Fruit fly (Drosophila melanogaster) whole organism, embryonic: ENCODE data around the gene CG18649.

Source experiments
- CG10462 ChIP-seq: fragments of 200-800 bp; sonication (Bioruptor generic); optimal IDR thresholded peaks from 2 replicates; lab custom pipeline; 2016; ENCODE audit warnings: missing biosample characterization, missing genetic modification characterization
- CG10959 ChIP-seq: fragments of 200-800 bp; sonication (Bioruptor generic); IDR thresholded peaks from 2 replicates; pipeline ENCODE4 v1.3.6; 2022; ENCODE audit warnings: missing biosample characterization, missing genetic modification characterization
- CG13123 ChIP-seq: fragments of 200-800 bp; sonication (Bioruptor generic); optimal IDR thresholded peaks from 2 replicates; lab custom pipeline; 2016; ENCODE audit warnings: missing biosample characterization, missing genetic modification characterization
- CG13287 ChIP-seq: fragments of 200-800 bp; sonication (Bioruptor generic); IDR thresholded peaks from 2 replicates; pipeline ENCODE4 v1.3.6; 2022; ENCODE audit warnings: missing biosample characterization, missing genetic modification characterization; ENCODE audit not compliant: partially characterized antibody
- CG13624 ChIP-seq: fragments of 200-800 bp; sonication (Bioruptor generic); optimal IDR thresholded peaks from 2 replicates; lab custom pipeline; 2016; ENCODE audit warnings: missing biosample characterization, missing genetic modification characterization
- CG14050 ChIP-seq: fragments of 200-800 bp; sonication (Bioruptor generic); IDR thresholded peaks from 3 replicates; pipeline ENCODE4 v1.3.6; 2022; ENCODE audit warnings: missing biosample characterization, missing genetic modification characterization
- CG14710 ChIP-seq: fragments of 200-800 bp; sonication (Bioruptor generic); optimal IDR thresholded peaks from 3 replicates; lab custom pipeline; 2019; ENCODE audit warnings: missing biosample characterization, mild to moderate bottlenecking, missing genetic modification characterization, moderate library complexity
- CG14965 ChIP-seq: fragments of 200-800 bp; sonication (Bioruptor generic); optimal IDR thresholded peaks from 2 replicates; lab custom pipeline; 2016; ENCODE audit warnings: missing biosample characterization, missing genetic modification characterization, borderline replicate concordance
- CG15479 ChIP-seq: fragments of 200-800 bp; sonication (Bioruptor generic); optimal IDR thresholded peaks from 3 replicates; lab custom pipeline; 2019; ENCODE audit warnings: missing biosample characterization, mild to moderate bottlenecking, missing genetic modification characterization, moderate library complexity
- CG16813 ChIP-seq: fragments of 200-800 bp; sonication (Bioruptor generic); IDR thresholded peaks from 3 replicates; pipeline ENCODE4 v1.3.6; 2022; ENCODE audit warnings: missing biosample characterization, missing genetic modification characterization; ENCODE audit not compliant: partially characterized antibody
- CG17612 ChIP-seq: fragments of 200-800 bp; sonication (Bioruptor generic); IDR thresholded peaks from 2 replicates; pipeline ENCODE4 v1.3.6; 2022; ENCODE audit warnings: missing biosample characterization, missing genetic modification characterization
- CG2202 ChIP-seq: fragments of 200-800 bp; sonication (Bioruptor generic); optimal IDR thresholded peaks from 2 replicates; lab custom pipeline; 2018; ENCODE audit warnings: missing biosample characterization, mild to moderate bottlenecking, missing genetic modification characterization
- CG2678 ChIP-seq: fragments of 200-800 bp; sonication (Bioruptor generic); optimal IDR thresholded peaks from 3 replicates; lab custom pipeline; 2019; ENCODE audit warnings: missing biosample characterization, mild to moderate bottlenecking, missing genetic modification characterization, moderate library complexity
- CG3726 ChIP-seq: fragments of 200-800 bp; sonication (Bioruptor generic); IDR thresholded peaks from 3 replicates; pipeline ENCODE4, ENCODE4 v1.3.6; 2022; ENCODE audit warnings: missing biosample characterization, missing genetic modification characterization
- CG4854 ChIP-seq: fragments of 200-800 bp; sonication (Bioruptor generic); optimal IDR thresholded peaks from 2 replicates; lab custom pipeline; 2016; ENCODE audit warnings: missing biosample characterization, missing genetic modification characterization, inconsistent platforms
- CG5953 ChIP-seq: fragments of 200-800 bp; sonication (Bioruptor generic); IDR thresholded peaks from 2 replicates; pipeline ENCODE4 v1.3.6; 2022; ENCODE audit warnings: missing biosample characterization, missing genetic modification characterization
- CG7372 ChIP-seq: fragments of 200-800 bp; sonication (Bioruptor generic); IDR thresholded peaks from 2 replicates; pipeline ENCODE4 v1.3.6; 2022; ENCODE audit warnings: missing biosample characterization, missing genetic modification characterization
- CG8388 ChIP-seq: fragments of 200-800 bp; sonication (Bioruptor generic); optimal IDR thresholded peaks from 2 replicates; lab custom pipeline; 2019; ENCODE audit warnings: missing biosample characterization, mild to moderate bottlenecking, missing genetic modification characterization, moderate library complexity
- Chrac-16 ChIP-seq: fragments of 200-800 bp; sonication (Bioruptor generic); optimal IDR thresholded peaks from 3 replicates; lab custom pipeline; 2016; ENCODE audit warnings: missing biosample characterization, missing genetic modification characterization
- Deaf1 ChIP-seq: fragments of 200-800 bp; optimal IDR thresholded peaks from 3 replicates; lab custom pipeline; 2019; ENCODE audit warnings: missing biosample characterization, mild to moderate bottlenecking, missing genetic modification characterization, moderate library complexity
- Dip2 ChIP-seq: fragments of 200-800 bp; sonication (Bioruptor generic); IDR thresholded peaks from 2 replicates; pipeline ENCODE4 v1.3.6; 2022; ENCODE audit warnings: missing biosample characterization, missing genetic modification characterization
- Doc3 ChIP-seq: fragments of 200-800 bp; sonication (Bioruptor generic); IDR thresholded peaks from 3 replicates; pipeline ENCODE4 v1.3.6; 2022; ENCODE audit warnings: missing biosample characterization, missing genetic modification characterization; ENCODE audit not compliant: partially characterized antibody
- Drgx ChIP-seq: fragments of 200-800 bp; sonication (Bioruptor generic); IDR thresholded peaks from 2 replicates; pipeline ENCODE4 v1.3.6; 2022; ENCODE audit warnings: missing biosample characterization, missing genetic modification characterization
- GATAe ChIP-seq: fragments of 200-800 bp; sonication (Bioruptor generic); conservative IDR thresholded peaks from 2 replicates; pipeline ENCODE4 v1.3.6; 2022; ENCODE audit warnings: missing biosample characterization, missing genetic modification characterization
- H15 ChIP-seq: fragments of 200-800 bp; sonication (Bioruptor generic); IDR thresholded peaks from 3 replicates; pipeline ENCODE4 v1.3.6; 2022; ENCODE audit warnings: missing biosample characterization, missing genetic modification characterization
- Hmr ChIP-seq: fragments of 200-800 bp; sonication (Bioruptor generic); optimal IDR thresholded peaks from 3 replicates; lab custom pipeline; 2017; ENCODE audit warnings: mild to moderate bottlenecking, missing biosample characterization, missing genetic modification reagents, missing genetic modification characterization
- Neu2 ChIP-seq: fragments of 200-800 bp; sonication (Bioruptor generic); optimal IDR thresholded peaks from 3 replicates; lab custom pipeline; 2016; ENCODE audit warnings: missing biosample characterization, missing genetic modification characterization, borderline replicate concordance
- Ssrp ChIP-seq: fragments of 200-800 bp; sonication (Bioruptor generic); optimal IDR thresholded peaks from 2 replicates; lab custom pipeline; 2018; ENCODE audit warnings: missing biosample characterization, mild to moderate bottlenecking, missing genetic modification characterization, moderate library complexity
- al ChIP-seq: fragments of 200-800 bp; sonication (Bioruptor generic); IDR thresholded peaks from 2 replicates; pipeline ENCODE4 v1.3.6; 2022; ENCODE audit warnings: missing biosample characterization, missing genetic modification characterization
- ash1 ChIP-seq: fragments of 200-800 bp; sonication (Bioruptor generic); optimal IDR thresholded peaks from 2 replicates; lab custom pipeline; 2018; ENCODE audit warnings: missing biosample characterization, mild to moderate bottlenecking, missing genetic modification characterization
- bcd ChIP-seq: fragments of 200-800 bp; sonication (Bioruptor generic); optimal IDR thresholded peaks from 2 replicates; lab custom pipeline; 2017; ENCODE audit warnings: missing biosample characterization, mild to moderate bottlenecking, missing genetic modification characterization
- da ChIP-seq: fragments of 200-800 bp; sonication (Bioruptor generic); optimal IDR thresholded peaks from 2 replicates; lab custom pipeline; 2016; ENCODE audit warnings: missing biosample characterization, missing genetic modification characterization
- fd96Cb ChIP-seq: fragments of 200-800 bp; sonication (Bioruptor generic); optimal IDR thresholded peaks from 2 replicates; lab custom pipeline; 2018; ENCODE audit warnings: missing biosample characterization, mild to moderate bottlenecking, missing genetic modification characterization, moderate library complexity
- gce ChIP-seq: fragments of 200-800 bp; sonication (Bioruptor generic); IDR thresholded peaks from 3 replicates; pipeline ENCODE4 v1.3.6; 2022; ENCODE audit warnings: missing biosample characterization, missing genetic modification characterization
- gsb-n ChIP-seq: fragments of 200-800 bp; sonication (Bioruptor generic); optimal IDR thresholded peaks from 3 replicates; lab custom pipeline; 2018; ENCODE audit warnings: missing biosample characterization, mild to moderate bottlenecking, missing genetic modification characterization
- prd ChIP-seq, 3 experiments: fragments of >200 bp in 2 of 3; fragments of 200-800 bp in 1 of 3; sonication (Bioruptor generic) in 1 of 3; optimal IDR thresholded peaks in 2 of 3; IDR thresholded peaks in 1 of 3; 2 replicates in 2 of 3; 3 replicates in 1 of 3; pipeline versions ENCODE4 v1.3.6 to Lab custom; 2017 to 2022; ENCODE audit warnings: missing biosample characterization in 1 of 3, missing genetic modification characterization in 1 of 3
- pum ChIP-seq: fragments of 200-800 bp; sonication (Bioruptor generic); optimal IDR thresholded peaks from 2 replicates; lab custom pipeline; 2016; ENCODE audit warnings: missing biosample characterization, missing genetic modification characterization
- pzg ChIP-seq: fragments of 200-800 bp; sonication (Bioruptor generic); optimal IDR thresholded peaks from 3 replicates; lab custom pipeline; 2018; ENCODE audit warnings: missing biosample characterization, mild to moderate bottlenecking, missing genetic modification characterization, moderate library complexity
- repo ChIP-seq: fragments of 200-800 bp; sonication (Bioruptor generic); optimal IDR thresholded peaks from 2 replicates; lab custom pipeline; 2016; ENCODE audit warnings: missing biosample characterization, missing genetic modification characterization
- run ChIP-seq: fragments of 200-800 bp; sonication (Bioruptor generic); optimal IDR thresholded peaks from 3 replicates; lab custom pipeline; 2018; ENCODE audit warnings: missing biosample characterization, mild to moderate bottlenecking, missing genetic modification characterization
- sd ChIP-seq: fragments of 200-800 bp; sonication (Bioruptor generic); optimal IDR thresholded peaks from 3 replicates; lab custom pipeline; 2018; ENCODE audit warnings: missing biosample characterization, mild to moderate bottlenecking, missing genetic modification characterization, moderate library complexity
- stwl ChIP-seq: fragments of 200-800 bp; sonication (Bioruptor generic); optimal IDR thresholded peaks from 3 replicates; lab custom pipeline; 2018; ENCODE audit warnings: missing biosample characterization, mild to moderate bottlenecking, missing genetic modification characterization, moderate library complexity
- tin ChIP-seq: fragments of 200-800 bp; sonication (Bioruptor generic); optimal IDR thresholded peaks from 3 replicates; lab custom pipeline; 2016; ENCODE audit warnings: missing biosample characterization, missing genetic modification characterization
- tll ChIP-seq, 2 experiments: fragments of 200-800 bp in 1 of 2; fragments of >200 bp in 1 of 2; sonication (Bioruptor generic) in 1 of 2; optimal IDR thresholded peaks; 2 replicates each; lab custom pipeline; 2017 to 2019; ENCODE audit warnings: missing biosample characterization in 2 of 2, missing genetic modification characterization in 2 of 2, mild to moderate bottlenecking in 1 of 2, moderate library complexity in 1 of 2
- trem ChIP-seq: fragments of 200-800 bp; optimal IDR thresholded peaks from 3 replicates; lab custom pipeline; 2019; ENCODE audit warnings: missing biosample characterization, mild to moderate bottlenecking, missing genetic modification characterization, moderate library complexity
- trh ChIP-seq: fragments of 200-800 bp; sonication (Bioruptor generic); optimal IDR thresholded peaks from 2 replicates; lab custom pipeline; 2016; ENCODE audit warnings: missing biosample characterization, missing genetic modification characterization
- zen2 ChIP-seq: fragments of 200-800 bp; sonication (Bioruptor generic); IDR thresholded peaks from 3 replicates; pipeline ENCODE4 v1.3.6; 2022; ENCODE audit warnings: missing biosample characterization, missing genetic modification characterization; ENCODE audit not compliant: partially characterized antibody
- zf30C ChIP-seq: fragments of 200-800 bp; sonication (Bioruptor generic); optimal IDR thresholded peaks from 3 replicates; lab custom pipeline; 2018; ENCODE audit warnings: missing biosample characterization, mild to moderate bottlenecking, missing genetic modification characterization

The CG18649 gene

dm6 chr3L:15011638-15012335 lies 42.1 kb downstream of the CG18649 start (continued):
- no peak; the same call in 2 of the 3 replicates for TF ChIP-seq CG3726 (GFP tag; lab: Robert Waterston, UW)
- TF ChIP-seq Dip2 (GFP tag; lab: Robert Waterston, UW), result no peak
- TF ChIP-seq CG7372, result no peak
- TF ChIP-seq trh (GFP tag; lab: Kevin White, UChicago), result peak; percentile 28
- peak; percentile 86 for TF ChIP-seq fd96Cb
- TF ChIP-seq CG13123 (GFP tag; lab: Kevin White, UChicago), result peak; percentile 13
- TF ChIP-seq Doc3, result no peak
- peak; percentile 87 for TF ChIP-seq CG2678 (tag; lab: Kevin White, UChicago)
- TF ChIP-seq zen2 (GFP tag; lab: Robert Waterston, UW), result no peak
- no peak for TF ChIP-seq da (GFP tag; lab: Kevin White, UChicago)
- TF ChIP-seq prd (optimal IDR thresholded peaks at IDR 0.05; lab: Kevin White, UChicago), result no peak
- TF ChIP-seq prd (GFP tag; IDR thresholded peaks at IDR 0.05; lab: Robert Waterston, UW), result peak; percentile 73
- TF ChIP-seq CG14710 (tag; lab: Kevin White, UChicago), result peak; percentile 80
- no peak for TF ChIP-seq CG10462 (GFP tag; lab: Kevin White, UChicago)
- no peak for TF ChIP-seq CG13287
- TF ChIP-seq Chrac-16, result peak; percentile 47
- no peak for TF ChIP-seq CG4854 (GFP tag; lab: Kevin White, UChicago)
- TF ChIP-seq repo (GFP tag; lab: Kevin White, UChicago), result no peak
- peak; percentile 51 for TF ChIP-seq Deaf1 (tag; lab: Kevin White, UChicago)
- TF ChIP-seq tll (GFP tag; optimal IDR thresholded peaks at IDR 0.05; lab: Kevin White, UChicago), result no peak
- TF ChIP-seq trem (tag; lab: Kevin White, UChicago), result peak; percentile 74
- no peak for TF ChIP-seq CG15479 (GFP tag; lab: Kevin White, UChicago)
- TF ChIP-seq ash1 (GFP tag; lab: Kevin White, UChicago), result no peak
- TF ChIP-seq Ssrp (tag; lab: Kevin White, UChicago), result peak; percentile 80
- no peak for TF ChIP-seq CG14965
- peak; percentile 45; the same call in 1 of the 3 replicates for TF ChIP-seq gce (GFP tag; lab: Robert Waterston, UW)
- TF ChIP-seq CG2202 (tag; lab: Kevin White, UChicago), result peak; percentile 36
- TF ChIP-seq sd, result peak; percentile 39
- TF ChIP-seq pum (GFP tag; lab: Kevin White, UChicago), result peak; percentile 47
- TF ChIP-seq Neu2 (GFP tag; lab: Kevin White, UChicago), result no peak
- peak; percentile 43; the same call in 1 of the 3 replicates for TF ChIP-seq CG14050 (GFP tag; lab: Robert Waterston, UW)
- TF ChIP-seq zf30C, result peak; percentile 63
- TF ChIP-seq al, result peak; percentile 38; the same call in 1 of the 2 replicates
- TF ChIP-seq CG16813, result no peak
- TF ChIP-seq stwl, result no peak
- 0 out of 2 replicates have a peak, but pooled peaks have one; percentile 50 for TF ChIP-seq CG5953 (GFP tag; lab: Robert Waterston, UW)
- peak; percentile 88 for TF ChIP-seq CG8388 (GFP tag; lab: Kevin White, UChicago)
- peak; percentile 63 for TF ChIP-seq run (tag; lab: Kevin White, UChicago)
- peak; percentile 65 for TF ChIP-seq bcd
- peak; percentile 82 for TF ChIP-seq gsb-n
- TF ChIP-seq Drgx (GFP tag; lab: Robert Waterston, UW), result peak; percentile 83
- TF ChIP-seq Hmr, result peak; percentile 62
- TF ChIP-seq CG13624 (GFP tag; lab: Kevin White, UChicago), result peak; percentile 4
- TF ChIP-seq pzg (GFP tag; lab: Kevin White, UChicago), result no peak
- TF ChIP-seq tin (GFP tag; lab: Kevin White, UChicago), result peak; percentile 65
- TF ChIP-seq CG17612 (GFP tag; lab: Robert Waterston, UW), result peak; percentile 16; the same call in 1 of the 2 replicates
- no peak for TF ChIP-seq GATAe (GFP tag; lab: Robert Waterston, UW)
- TF ChIP-seq CG10959 (GFP tag; lab: Robert Waterston, UW), result peak; percentile 80
- TF ChIP-seq H15 (GFP tag; lab: Robert Waterston, UW), result 0 out of 3 replicates have a peak, but pooled peaks have one; percentile 35
